Fruit fly (Drosophila melanogaster): ENCODE results near the gene CG45064.

CG45064 gene

dm6 chrX:14848755-14849354 lies 33.5 kb downstream of the CG45064 start, which contains the start of gene CG9522 (continued):
- peak; percentile 48; the same call in 1 of the 2 replicates for TF ChIP-seq CG4730 (GFP tag; IDR thresholded peaks at IDR 0.05)
- peak; percentile 39 for TF ChIP-seq CG12071 (GFP tag; optimal IDR thresholded peaks at IDR 0.05)
- peak; percentile 75 for TF ChIP-seq CG17385 (GFP tag; optimal IDR thresholded peaks at IDR 0.05)
- TF ChIP-seq CG9932 (GFP tag; IDR thresholded peaks at IDR 0.05), result peak; percentile 68
- TF ChIP-seq CG4404 (GFP tag; IDR thresholded peaks at IDR 0.05), result peak; percentile 49
- TF ChIP-seq CG8944 (GFP tag; optimal IDR thresholded peaks at IDR 0.05), result peak; percentile 18
- no peak for TF ChIP-seq mirr (GFP tag; optimal IDR thresholded peaks at IDR 0.05)
- TF ChIP-seq ken (GFP tag; IDR thresholded peaks at IDR 0.05), result peak; percentile 69; the same call in 1 of the 3 replicates
- TF ChIP-seq dati (GFP tag; IDR thresholded peaks at IDR 0.05), result peak; percentile 55; the same call in 1 of the 2 replicates
- peak; percentile 71 for TF ChIP-seq phol (tag; optimal IDR thresholded peaks at IDR 0.05)
- TF ChIP-seq MBD-R2 (GFP tag; IDR thresholded peaks at IDR 0.05), result peak; percentile 59; the same call in 1 of the 2 replicates
- no peak for TF ChIP-seq CG17186 (GFP tag; optimal IDR thresholded peaks at IDR 0.05)
- 0 out of 2 replicates have a peak, but pooled peaks have one; percentile 39 for TF ChIP-seq Lim3 (GFP tag; IDR thresholded peaks at IDR 0.05)
- TF ChIP-seq CG10565 (GFP tag; optimal IDR thresholded peaks at IDR 0.05), result no peak
- TF ChIP-seq peb (GFP tag; IDR thresholded peaks at IDR 0.05), result peak; percentile 68
- no peak for TF ChIP-seq CG2199 (GFP tag; IDR thresholded peaks at IDR 0.05)
- peak; percentile 27 for TF ChIP-seq mam (GFP tag; optimal IDR thresholded peaks at IDR 0.05)
- no peak for TF ChIP-seq Sin3A (optimal IDR thresholded peaks at IDR 0.05)

- no peak for TF ChIP-seq CG15514 (GFP tag; optimal IDR thresholded peaks at IDR 0.05)
- TF ChIP-seq fd96Cb (tag; optimal IDR thresholded peaks at IDR 0.05), result peak; percentile 13
- no peak for TF ChIP-seq CG4424 (GFP tag; optimal IDR thresholded peaks at IDR 0.05)
- TF ChIP-seq chinmo (GFP tag; IDR thresholded peaks at IDR 0.05; ENCODE audit: partially characterized antibody), result 0 out of 4 replicates have a peak, but pooled peaks have one; percentile 60
- TF ChIP-seq tup (GFP tag; optimal IDR thresholded peaks at IDR 0.05), result no peak
- no peak for TF ChIP-seq Hmr (GFP tag; optimal IDR thresholded peaks at IDR 0.05)
- no peak for TF ChIP-seq crol (GFP tag; IDR thresholded peaks at IDR 0.05)
- TF ChIP-seq CG3995 (GFP tag; optimal IDR thresholded peaks at IDR 0.05), result no peak
- TF ChIP-seq TFAM (GFP tag; optimal IDR thresholded peaks at IDR 0.05), result no peak
- TF ChIP-seq Atf-2 (GFP tag; optimal IDR thresholded peaks at IDR 0.05), result no peak
- no peak for TF ChIP-seq CG8765 (GFP tag; IDR thresholded peaks at IDR 0.05)
- TF ChIP-seq CG12155 (GFP tag; optimal IDR thresholded peaks at IDR 0.05), result no peak
- TF ChIP-seq CG9609 (GFP tag; optimal IDR thresholded peaks at IDR 0.05), result no peak
- TF ChIP-seq usp (GFP tag; optimal IDR thresholded peaks at IDR 0.05), result no peak
- no peak for TF ChIP-seq CG15269 (tag; optimal IDR thresholded peaks at IDR 0.05)
- no peak for TF ChIP-seq CG30020 (tag; optimal IDR thresholded peaks at IDR 0.05)
- no peak for TF ChIP-seq CG1603 (tag; optimal IDR thresholded peaks at IDR 0.05)
- TF ChIP-seq CG10565 (GFP tag; optimal IDR thresholded peaks at IDR 0.05), result no peak
- TF ChIP-seq CG31365 (tag; optimal IDR thresholded peaks at IDR 0.05), result no peak
- no peak for TF ChIP-seq cg (GFP tag; optimal IDR thresholded peaks at IDR 0.05)
- no peak for TF ChIP-seq ERR (GFP tag; optimal IDR thresholded peaks at IDR 0.05)
- peak; percentile 49 for TF ChIP-seq dmrt11E (tag; optimal IDR thresholded peaks at IDR 0.05)
- TF ChIP-seq Usf (GFP tag; optimal IDR thresholded peaks at IDR 0.05), result no peak
- TF ChIP-seq Sox102F (GFP tag; optimal IDR thresholded peaks at IDR 0.05), result peak; percentile 5
- no peak for TF ChIP-seq CG4360 (GFP tag; IDR thresholded peaks at IDR 0.05)
- TF ChIP-seq Abd-B (GFP tag; optimal IDR thresholded peaks at IDR 0.05), result no peak
- TF ChIP-seq Med (GFP tag), result peak; percentile 51
- TF ChIP-seq amos (GFP tag; IDR thresholded peaks at IDR 0.05; ENCODE audit: partially characterized antibody), result no peak
- peak; percentile 34 for TF ChIP-seq CG2712 (tag; optimal IDR thresholded peaks at IDR 0.05)
- TF ChIP-seq CG15601 (tag; optimal IDR thresholded peaks at IDR 0.05), result peak; percentile 37
- TF ChIP-seq Hey (tag; optimal IDR thresholded peaks at IDR 0.05), result no peak
- peak; percentile 36 for TF ChIP-seq CG10267 (tag; optimal IDR thresholded peaks at IDR 0.05)
- TF ChIP-seq kni (GFP tag; optimal IDR thresholded peaks at IDR 0.05), result peak; percentile 45
Measured at dm6 chrX:14846116-14846614, 36.2 kb downstream of the CG45064 start.
